Worm (Caenorhabditis elegans) whole organism, L4 larva: ENCODE results near the gene bre-2.

Experiments
- ZK546.5 ChIP-seq, 2 experiments: sonication (generic microtip); optimal IDR thresholded peaks; 2 replicates each; lab custom pipeline; 2017; ENCODE audit warnings: missing biosample characterization in 2 of 2, missing genetic modification characterization in 2 of 2
- aha-1 ChIP-seq: fragments of 150-350 bp; peaks from one replicate; lab custom pipeline; 2014; ENCODE audit warnings: missing biosample characterization, missing genetic modification characterization
- aly-2 ChIP-seq: sonication (generic microtip); optimal IDR thresholded peaks from 2 replicates; lab custom pipeline; 2018; ENCODE audit warnings: missing biosample characterization, missing genetic modification characterization
- dmd-6 ChIP-seq: fragments of 200-800 bp; sonication (Bioruptor generic); IDR thresholded peaks from 2 replicates; pipeline ENCODE4 v1.3.6; 2022; ENCODE audit warnings: missing genetic modification reagents, missing genetic modification characterization, missing compliant biosample characterization
- gei-8 ChIP-seq: fragments of 200-800 bp; sonication (Bioruptor generic); optimal IDR thresholded peaks from 2 replicates; lab custom pipeline; 2018; ENCODE audit warnings: mild to moderate bottlenecking, missing genetic modification characterization, missing compliant biosample characterization
- lsy-2 ChIP-seq, 2 experiments: fragments of 150-350 bp in 1 of 2; sonication (generic microtip) in 1 of 2; optimal IDR thresholded peaks; 2 replicates each; lab custom pipeline; 2014 to 2017; ENCODE audit warnings: missing biosample characterization in 2 of 2, missing genetic modification characterization in 2 of 2
- nhr-10 ChIP-seq: fragments of 150-350 bp; optimal IDR thresholded peaks from 2 replicates; lab custom pipeline; 2014; ENCODE audit warnings: missing biosample characterization, missing genetic modification characterization
- nhr-237 ChIP-seq: sonication (generic microtip); optimal IDR thresholded peaks from 2 replicates; lab custom pipeline; 2017; ENCODE audit warnings: missing biosample characterization, missing genetic modification characterization
- nhr-25 ChIP-seq: sonication (generic microtip); optimal IDR thresholded peaks from 2 replicates; lab custom pipeline; 2017; ENCODE audit warnings: missing genetic modification characterization, mild to moderate bottlenecking, missing compliant biosample characterization, antibody characterized with exemption, moderate library complexity, borderline replicate concordance; ENCODE audit not compliant: insufficient read depth
- pha-4 ChIP-seq, 2 experiments: fragments of 150-350 bp in 1 of 2; fragments of 200-800 bp in 1 of 2; sonication (Bioruptor generic) in 1 of 2; IDR thresholded peaks in 1 of 2; optimal IDR thresholded peaks in 1 of 2; 2 replicates each; pipeline versions ENCODE4 v1.3.6 to Lab custom; 2014 to 2022; ENCODE audit warnings: missing genetic modification characterization in 2 of 2, missing genetic modification reagents in 2 of 2, missing biosample characterization in 1 of 2, missing compliant biosample characterization in 1 of 2
- unc-39 ChIP-seq: sonication (generic microtip); optimal IDR thresholded peaks from 2 replicates; lab custom pipeline; 2017; ENCODE audit warnings: missing biosample characterization, missing genetic modification characterization

DNA sequence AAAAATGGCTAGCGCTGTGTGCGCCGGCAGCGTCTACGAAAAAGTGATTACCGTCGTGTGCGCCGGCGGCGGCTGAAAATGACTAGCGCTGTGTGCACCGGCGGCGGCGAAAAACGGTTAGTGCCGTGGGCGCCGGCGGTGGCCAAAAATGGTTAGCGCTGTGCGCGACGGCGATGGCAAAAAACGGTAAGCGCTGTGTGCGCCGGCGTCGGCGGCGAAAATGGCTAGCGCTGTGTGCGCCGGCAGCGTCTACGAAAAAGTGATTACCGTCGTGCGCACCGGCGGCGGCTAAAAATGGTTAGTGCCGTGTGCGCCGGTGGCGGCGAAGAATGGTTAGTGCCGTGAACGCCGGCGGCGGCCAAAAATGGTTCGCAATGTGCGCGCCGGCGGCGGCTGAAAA lies 47.1 kb downstream of the bre-2 start:
- TF ChIP-seq unc-39 (tag; lab: Kevin White, UChicago) (no peak), dmd-6 (no peak), gei-8 (no peak), nhr-237 (tag; lab: Kevin White, UChicago) (no peak), nhr-10 (no peak), pha-4 (GFP tag; IDR thresholded peaks at IDR 0.05; lab: Robert Waterston, UW) (no peak), pha-4 (tag; optimal IDR thresholded peaks at IDR 0.05; lab: Kevin White, UChicago) (no peak), aly-2 (tag; lab: Kevin White, UChicago) (no peak), aha-1 (no peak), nhr-25 (tag; lab: Kevin White, UChicago) (no peak), lsy-2 (tag; optimal IDR thresholded peaks at IDR 0.05; lab: Kevin White, UChicago) (no peak), ZK546.5 (tag; optimal IDR thresholded peaks at IDR 0.05; lab: Kevin White, UChicago) (no peak)
